Fruit fly (Drosophila melanogaster) whole organism, adult: ENCODE data around the gene CG3862.

Experiments used
- CG11617 ChIP-seq: fragments of 200-800 bp; sonication (Bioruptor generic); optimal IDR thresholded peaks from 2 replicates; lab custom pipeline; 2017; ENCODE audit warnings: mild to moderate bottlenecking, missing biosample characterization, missing genetic modification reagents, missing genetic modification characterization
- CG33017 ChIP-seq: fragments of 200-800 bp; sonication (Bioruptor generic); optimal IDR thresholded peaks from 2 replicates; lab custom pipeline; 2018; ENCODE audit warnings: missing biosample characterization, mild to moderate bottlenecking, missing genetic modification characterization, moderate library complexity
- CG7045 ChIP-seq: fragments of 200-800 bp; sonication (Bioruptor generic); optimal IDR thresholded peaks from 2 replicates; lab custom pipeline; 2017; ENCODE audit warnings: missing biosample characterization, mild to moderate bottlenecking, missing genetic modification characterization
- Clk ChIP-seq: fragments of 200-800 bp; sonication (Bioruptor generic); optimal IDR thresholded peaks from 2 replicates; lab custom pipeline; 2017; ENCODE audit warnings: missing biosample characterization, missing genetic modification characterization
- bab1 ChIP-seq: fragments of 200-800 bp; sonication (Bioruptor generic); optimal IDR thresholded peaks from 3 replicates; lab custom pipeline; 2019; ENCODE audit warnings: missing biosample characterization, mild to moderate bottlenecking, missing genetic modification characterization, moderate library complexity
- ovo ChIP-seq: fragments of 200-800 bp; sonication (Bioruptor generic); optimal IDR thresholded peaks from 2 replicates; lab custom pipeline; 2016; ENCODE audit warnings: missing biosample characterization, missing genetic modification characterization
- pad ChIP-seq: fragments of 200-800 bp; sonication (Bioruptor generic); optimal IDR thresholded peaks from 3 replicates; lab custom pipeline; 2017; ENCODE audit warnings: missing biosample characterization, missing genetic modification characterization, mild to moderate bottlenecking, moderate library complexity, missing genetic modification reagents
- tj ChIP-seq: fragments of 200-800 bp; sonication (Bioruptor generic); optimal IDR thresholded peaks from 3 replicates; lab custom pipeline; 2017; ENCODE audit warnings: missing biosample characterization, mild to moderate bottlenecking, missing genetic modification characterization, moderate library complexity
- toe ChIP-seq: fragments of 200-800 bp; sonication (Bioruptor generic); optimal IDR thresholded peaks from 2 replicates; lab custom pipeline; 2016; ENCODE audit warnings: missing biosample characterization, missing genetic modification characterization

DNA sequence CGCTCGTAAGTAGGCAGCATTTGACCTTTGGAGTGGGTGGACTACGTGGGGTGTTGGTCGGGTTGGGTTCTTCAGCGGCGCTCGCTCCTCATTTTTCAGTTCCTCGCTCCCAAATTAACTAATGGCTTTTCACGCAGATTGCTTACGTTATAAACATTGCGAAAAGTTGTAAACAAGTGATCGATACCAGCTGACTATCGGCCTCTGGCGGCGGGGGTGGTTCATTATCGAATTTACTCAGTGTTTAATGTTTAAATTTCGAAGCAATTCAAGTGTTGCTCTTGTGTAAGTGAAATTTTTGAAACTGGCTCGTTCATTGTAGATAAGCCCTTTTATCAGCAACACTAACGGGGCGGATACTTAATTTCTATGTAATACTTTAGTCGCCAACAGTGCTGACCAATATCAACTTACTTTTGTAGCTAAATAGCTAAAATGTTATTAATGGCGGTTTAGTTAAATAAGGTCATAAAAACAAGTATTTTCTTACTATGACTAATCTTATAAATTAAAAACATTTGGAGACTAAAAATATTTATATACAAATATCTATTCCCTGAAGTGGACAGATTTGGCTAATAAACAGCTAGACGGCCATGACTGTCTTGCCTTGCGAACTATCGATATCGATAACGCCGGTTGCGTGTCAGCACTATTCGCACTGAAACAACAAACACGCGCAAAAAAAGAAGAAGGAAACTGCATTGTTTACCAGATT, 6.2 kb downstream of the CG3862 start, which contains the start of the genes PGAP2 and Clp:
- TF ChIP-seq ovo = no peak
- TF ChIP-seq pad (GFP tag; lab: Kevin White, UChicago) = peak; percentile 55
- TF ChIP-seq CG33017 (tag; lab: Kevin White, UChicago) = peak; percentile 46
- peak; percentile 42 for TF ChIP-seq Clk
- TF ChIP-seq bab1 (GFP tag; lab: Kevin White, UChicago) = peak; percentile 53
- peak; percentile 78 for TF ChIP-seq CG11617 (GFP tag; lab: Kevin White, UChicago)
- peak; percentile 79 for TF ChIP-seq tj (GFP tag; lab: Kevin White, UChicago)
- TF ChIP-seq CG7045 (GFP tag; lab: Kevin White, UChicago) = peak; percentile 59
- TF ChIP-seq toe (GFP tag; lab: Kevin White, UChicago) = peak; percentile 86
